Worm (Caenorhabditis elegans) whole organism, L1 larva: Measurements from ENCODE around the gene T04A6.1.

ENCODE experiments used
- Y116A8C.19 ChIP-seq: sonication (generic microtip); optimal IDR thresholded peaks from 2 replicates; lab custom pipeline; 2016; ENCODE audit warnings: missing compliant biosample characterization, missing genetic modification characterization, borderline replicate concordance
- ceh-82 ChIP-seq, 3 experiments: fragments of 150-350 bp in 1 of 3; sonication (generic microtip) in 2 of 3; optimal IDR thresholded peaks; 2 replicates each; lab custom pipeline; 2014 to 2017; ENCODE audit warnings: missing biosample characterization in 3 of 3, missing genetic modification characterization in 3 of 3
- ces-1 ChIP-seq: fragments of 150-350 bp; optimal IDR thresholded peaks from 2 replicates; lab custom pipeline; 2014; ENCODE audit warnings: missing biosample characterization, missing genetic modification reagents, missing genetic modification characterization
- efl-1 ChIP-seq, 4 experiments: fragments of 150-350 bp; optimal IDR thresholded peaks in 3 of 4; peaks in 1 of 4; 1 replicate in 1 of 4; 2 replicates in 3 of 4; lab custom pipeline; 2014; ENCODE audit warnings: missing biosample characterization in 2 of 4, missing genetic modification characterization in 2 of 4, missing genetic modification reagents in 2 of 4
- elt-2 ChIP-seq: sonication (generic microtip); optimal IDR thresholded peaks from 2 replicates; lab custom pipeline; 2016; ENCODE audit warnings: missing genetic modification characterization, mild to moderate bottlenecking, inconsistent platforms, missing compliant biosample characterization, missing genetic modification reagents
- fkh-10 ChIP-seq: sonication (generic microtip); optimal IDR thresholded peaks from 2 replicates; lab custom pipeline; 2017; ENCODE audit warnings: missing biosample characterization, missing genetic modification reagents, missing genetic modification characterization
- nhr-12 ChIP-seq: sonication (generic microtip); optimal IDR thresholded peaks from 2 replicates; lab custom pipeline; 2017; ENCODE audit warnings: missing biosample characterization, missing genetic modification characterization
- nhr-76 ChIP-seq: sonication (generic microtip); optimal IDR thresholded peaks from 2 replicates; lab custom pipeline; 2017; ENCODE audit warnings: missing biosample characterization, missing genetic modification characterization
- pag-3 ChIP-seq: sonication (generic microtip); optimal IDR thresholded peaks from 2 replicates; lab custom pipeline; 2017; ENCODE audit warnings: missing genetic modification characterization, mild to moderate bottlenecking, missing compliant biosample characterization, antibody characterized with exemption, borderline replicate concordance; ENCODE audit not compliant: insufficient read depth
- sptf-1 ChIP-seq: fragments of 150-350 bp; optimal IDR thresholded peaks from 2 replicates; lab custom pipeline; 2014; ENCODE audit warnings: missing biosample characterization, missing genetic modification characterization
- swsn-7 ChIP-seq: sonication (generic microtip); optimal IDR thresholded peaks from 2 replicates; lab custom pipeline; 2016; ENCODE audit warnings: missing genetic modification characterization, missing compliant biosample characterization
- unc-130 ChIP-seq: fragments of 150-350 bp; optimal IDR thresholded peaks from 2 replicates; lab custom pipeline; 2017; ENCODE audit warnings: missing biosample characterization, missing genetic modification characterization, inconsistent platforms
- unc-62 ChIP-seq: fragments of 150-350 bp; optimal IDR thresholded peaks from 2 replicates; lab custom pipeline; 2014; ENCODE audit warnings: missing biosample characterization, missing genetic modification reagents, missing genetic modification characterization

DNA sequence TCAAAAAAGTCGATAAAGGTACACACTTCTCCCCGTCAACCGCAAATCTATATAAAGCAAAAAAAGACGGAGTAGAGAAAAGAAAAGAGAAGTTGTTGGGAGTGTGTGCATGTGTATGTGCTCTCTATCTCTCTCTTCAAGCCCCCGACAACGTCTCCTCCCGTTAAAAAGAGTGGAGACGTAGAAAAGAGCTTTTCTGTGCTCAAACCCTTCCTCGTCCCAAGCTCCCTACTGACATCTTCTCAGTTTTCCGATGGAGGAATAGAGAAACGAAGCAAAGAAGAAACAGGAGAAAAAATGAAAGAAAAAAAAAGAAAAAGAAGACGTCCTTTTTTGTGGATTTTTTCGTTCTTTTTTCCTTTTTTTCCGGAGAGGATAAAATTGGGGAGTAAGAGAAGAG is 35.7 kb upstream of the T04A6.1 start:
- no peak for TF ChIP-seq ces-1 (GFP tag; lab: Kevin White, UChicago)
- peak; percentile 20 to 25 for TF ChIP-seq efl-1 (optimal IDR thresholded peaks at IDR 0.05; lab: Kevin White, UChicago)
- peak in 1 of 2 experiments; percentile 21 for TF ChIP-seq efl-1 (GFP tag; optimal IDR thresholded peaks at IDR 0.05 in 1 of 2; lab: Kevin White, UChicago)
- TF ChIP-seq swsn-7 (tag; lab: Kevin White, UChicago): peak; percentile 25
- peak; percentile 59 for TF ChIP-seq fkh-10 (GFP tag; lab: Kevin White, UChicago)
- no peak for TF ChIP-seq unc-130 (tag; lab: Kevin White, UChicago)
- TF ChIP-seq elt-2: no peak
- TF ChIP-seq unc-62 (GFP tag; lab: Kevin White, UChicago): no peak
- TF ChIP-seq Y116A8C.19 (tag; lab: Kevin White, UChicago): no peak
- no peak for TF ChIP-seq sptf-1 (tag; lab: Kevin White, UChicago)
- no peak for TF ChIP-seq nhr-76 (tag; lab: Kevin White, UChicago)
- TF ChIP-seq nhr-12 (tag; lab: Kevin White, UChicago): no peak
- TF ChIP-seq pag-3 (tag; lab: Kevin White, UChicago): no peak
- TF ChIP-seq ceh-82 (tag; optimal IDR thresholded peaks at IDR 0.05; lab: Kevin White, UChicago): peak in 2 of 3 experiments; percentile 4 to 67
